Worm (Caenorhabditis elegans) whole organism, L4 larva: ENCODE results near the gene C15H9.2.

Experiments
- F49E8.2 ChIP-seq: sonication (generic microtip); optimal IDR thresholded peaks from 2 replicates; lab custom pipeline; 2016; ENCODE audit warnings: missing compliant biosample characterization, mild to moderate bottlenecking, missing genetic modification characterization, borderline replicate concordance
- aha-1 ChIP-seq: fragments of 150-350 bp; peaks from one replicate; lab custom pipeline; 2014; ENCODE audit warnings: missing biosample characterization, missing genetic modification characterization
- ceh-20 ChIP-seq: fragments of 200-800 bp; sonication (Bioruptor generic); IDR thresholded peaks from 2 replicates; pipeline ENCODE4 v1.3.6; 2022; ENCODE audit warnings: missing genetic modification reagents, missing genetic modification characterization, missing compliant biosample characterization
- ceh-32 ChIP-seq: sonication (generic microtip); optimal IDR thresholded peaks from 2 replicates; lab custom pipeline; 2016; ENCODE audit warnings: mild to moderate bottlenecking, missing genetic modification characterization, missing compliant biosample characterization; ENCODE audit not compliant: poor library complexity
- daf-16 ChIP-seq, 3 experiments: sonication (generic microtip); optimal IDR thresholded peaks; 2 replicates each; lab custom pipeline; 2016 to 2017; ENCODE audit warnings: missing genetic modification characterization in 3 of 3, missing genetic modification reagents in 3 of 3, mild to moderate bottlenecking in 2 of 3, missing compliant biosample characterization in 2 of 3, missing biosample characterization in 1 of 3, moderate library complexity in 1 of 3
- daf-8 ChIP-seq: fragments of 200-800 bp; sonication (Bioruptor generic); IDR thresholded peaks from 2 replicates; pipeline ENCODE4 v1.3.6; 2022; ENCODE audit warnings: missing genetic modification characterization, missing compliant biosample characterization
- dmd-6 ChIP-seq: fragments of 200-800 bp; sonication (Bioruptor generic); IDR thresholded peaks from 2 replicates; pipeline ENCODE4 v1.3.6; 2022; ENCODE audit warnings: missing genetic modification reagents, missing genetic modification characterization, missing compliant biosample characterization
- dpl-1 ChIP-seq: fragments of 150-350 bp; optimal IDR thresholded peaks from 2 replicates; lab custom pipeline; 2014; ENCODE audit warnings: missing biosample characterization, missing genetic modification reagents, missing genetic modification characterization
- dve-1 ChIP-seq: sonication (generic microtip); optimal IDR thresholded peaks from 2 replicates; lab custom pipeline; 2017; ENCODE audit warnings: antibody characterized with exemption, mild to moderate bottlenecking, missing genetic modification characterization, missing compliant biosample characterization; ENCODE audit not compliant: insufficient read depth
- fkh-10 ChIP-seq: fragments of 150-350 bp; optimal IDR thresholded peaks from 2 replicates; lab custom pipeline; 2014; ENCODE audit warnings: missing biosample characterization, missing genetic modification reagents, missing genetic modification characterization
- hlh-11 ChIP-seq: fragments of 200-800 bp; sonication (Bioruptor generic); optimal IDR thresholded peaks from 2 replicates; lab custom pipeline; 2018; ENCODE audit warnings: mild to moderate bottlenecking, missing genetic modification characterization, missing compliant biosample characterization
- lin-1 ChIP-seq: fragments of 200-800 bp; sonication (Bioruptor generic); IDR thresholded peaks from 2 replicates; pipeline ENCODE4 v1.3.6; 2022; ENCODE audit warnings: missing genetic modification reagents, missing genetic modification characterization, missing compliant biosample characterization
- lin-38 ChIP-seq: fragments of 200-800 bp; sonication (Bioruptor generic); IDR thresholded peaks from 2 replicates; pipeline ENCODE4 v1.3.6; 2022; ENCODE audit warnings: missing genetic modification reagents, missing genetic modification characterization, missing compliant biosample characterization
- mes-2 ChIP-seq: sonication (generic microtip); optimal IDR thresholded peaks from 2 replicates; lab custom pipeline; 2016; ENCODE audit warnings: missing genotype, mild to moderate bottlenecking, missing genetic modification characterization, missing compliant biosample characterization; ENCODE audit not compliant: poor library complexity, severe bottlenecking
- nhr-28 ChIP-seq: fragments of 150-350 bp; optimal IDR thresholded peaks from 2 replicates; lab custom pipeline; 2014; ENCODE audit warnings: missing biosample characterization, missing genetic modification characterization
- nhr-41 ChIP-seq: fragments of 200-800 bp; sonication (Bioruptor generic); IDR thresholded peaks from 2 replicates; pipeline ENCODE4 v1.3.6; 2022; ENCODE audit warnings: missing genetic modification reagents, missing genetic modification characterization, missing compliant biosample characterization
- nhr-77 ChIP-seq: fragments of 150-350 bp; optimal IDR thresholded peaks from 2 replicates; lab custom pipeline; 2014; ENCODE audit warnings: missing biosample characterization, missing genetic modification characterization
- pha-4 ChIP-seq, 2 experiments: fragments of 150-350 bp in 1 of 2; fragments of 200-800 bp in 1 of 2; sonication (Bioruptor generic) in 1 of 2; IDR thresholded peaks in 1 of 2; optimal IDR thresholded peaks in 1 of 2; 2 replicates each; pipeline versions ENCODE4 v1.3.6 to Lab custom; 2014 to 2022; ENCODE audit warnings: missing genetic modification characterization in 2 of 2, missing genetic modification reagents in 2 of 2, missing biosample characterization in 1 of 2, missing compliant biosample characterization in 1 of 2
- php-3 ChIP-seq: fragments of 200-800 bp; sonication (Bioruptor generic); IDR thresholded peaks from 2 replicates; pipeline ENCODE4 v1.3.6; 2022; ENCODE audit warnings: missing genetic modification reagents, missing genetic modification characterization, missing compliant biosample characterization
- pqm-1 ChIP-seq: sonication (generic microtip); optimal IDR thresholded peaks from 2 replicates; lab custom pipeline; 2017; ENCODE audit warnings: missing biosample characterization, missing genetic modification characterization
- snpc-1.2 ChIP-seq: fragments of 200-800 bp; sonication (Bioruptor generic); IDR thresholded peaks from 2 replicates; pipeline ENCODE4 v1.3.6; 2022; ENCODE audit warnings: missing genetic modification reagents, missing genetic modification characterization, missing compliant biosample characterization
- snpc-4 ChIP-seq: fragments of 150-350 bp; optimal IDR thresholded peaks from 2 replicates; lab custom pipeline; 2014; ENCODE audit warnings: missing biosample characterization, missing genetic modification characterization
- spr-3 ChIP-seq: fragments of 200-800 bp; sonication (Bioruptor generic); optimal IDR thresholded peaks from 2 replicates; lab custom pipeline; 2018; ENCODE audit warnings: mild to moderate bottlenecking, missing genetic modification characterization, missing compliant biosample characterization
- unc-130 ChIP-seq: sonication (generic microtip); optimal IDR thresholded peaks from 2 replicates; lab custom pipeline; 2016; ENCODE audit warnings: missing genetic modification reagents, missing genetic modification characterization, missing compliant biosample characterization
- unc-62 ChIP-seq, 3 experiments: fragments of 150-350 bp in 1 of 3; sonication (generic microtip); optimal IDR thresholded peaks in 2 of 3; peaks in 1 of 3; 1 replicate in 1 of 3; 2 replicates in 2 of 3; lab custom pipeline; 2014 to 2017; ENCODE audit warnings: missing biosample characterization in 3 of 3, missing genetic modification characterization in 3 of 3, missing genetic modification reagents in 3 of 3, missing genotype in 1 of 3
- zag-1 ChIP-seq: fragments of 150-350 bp; optimal IDR thresholded peaks from 2 replicates; lab custom pipeline; 2014; ENCODE audit warnings: missing biosample characterization, missing genetic modification characterization

Gene C15H9.2

DNA sequence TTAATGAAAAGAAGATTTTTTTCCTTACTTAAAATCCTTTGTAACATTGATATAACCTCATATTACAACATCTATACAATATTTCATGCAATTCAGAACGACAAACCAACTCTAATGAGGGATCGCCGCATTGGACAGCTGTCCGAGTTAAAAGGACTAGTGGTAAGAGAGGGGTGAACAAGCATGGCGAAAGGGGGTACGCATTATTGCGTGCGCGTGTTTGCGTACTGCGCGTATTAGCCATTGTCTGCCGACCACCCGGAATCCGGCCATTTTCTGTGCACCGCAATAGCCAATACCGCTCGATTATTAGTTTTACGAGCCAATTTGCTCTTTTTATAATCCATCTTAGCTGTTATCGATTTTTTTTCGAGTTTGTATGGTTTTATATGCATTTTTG is 20.8 kb upstream of the C15H9.2 start, which contains the start of gene C15H9.4 (continued):
- TF ChIP-seq fkh-10 = no peak

DNA sequence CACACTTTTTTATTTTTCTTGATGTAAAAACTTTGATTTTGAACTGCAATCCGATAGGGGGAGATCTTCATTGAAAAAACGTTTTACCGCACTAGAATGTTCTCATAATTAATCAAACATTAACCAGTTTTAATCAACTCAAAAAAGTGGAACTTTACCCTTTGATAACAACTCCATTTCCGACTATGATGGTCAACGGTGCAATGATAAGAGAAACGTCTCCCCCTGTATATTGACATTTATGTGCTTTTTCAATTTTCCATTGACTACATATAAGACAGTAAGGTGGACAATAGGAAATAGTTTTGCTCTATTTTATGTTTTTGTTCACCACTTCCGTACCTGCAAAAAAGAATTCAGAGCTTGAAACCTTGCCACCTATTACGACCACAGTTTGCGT is 19.9 kb upstream of the C15H9.2 start:
- TF ChIP-seq nhr-77 (tag; lab: Kevin White, UChicago) (peak; percentile 52), nhr-28 (tag; lab: Kevin White, UChicago) (peak; percentile 90), unc-130 (no peak), mes-2 (peak; percentile 50), aha-1 (tag; lab: Kevin White, UChicago) (peak; percentile 13), php-3 (GFP tag; lab: Robert Waterston, UW) (peak; percentile 51; the same call in 1 of the 2 replicates), dve-1 (tag; lab: Kevin White, UChicago) (peak; percentile 57), spr-3 (GFP tag; lab: Kevin White, UChicago) (no peak), dmd-6 (GFP tag; lab: Robert Waterston, UW) (peak; percentile 67), lin-38 (no peak), daf-16 (GFP tag; optimal IDR thresholded peaks at IDR 0.05; lab: Kevin White, UChicago) (no peak), daf-16 (tag; optimal IDR thresholded peaks at IDR 0.05; lab: Kevin White, UChicago) (peak; percentile 84), pqm-1 (tag; lab: Kevin White, UChicago) (peak; percentile 96), lin-1 (0 out of 2 replicates have a peak, but pooled peaks have one; percentile 38), nhr-41 (GFP tag; lab: Robert Waterston, UW) (peak; percentile 19; the same call in 1 of the 2 replicates), snpc-4 (no peak), hlh-11 (tag; lab: Kevin White, UChicago) (peak; percentile 49)

DNA sequence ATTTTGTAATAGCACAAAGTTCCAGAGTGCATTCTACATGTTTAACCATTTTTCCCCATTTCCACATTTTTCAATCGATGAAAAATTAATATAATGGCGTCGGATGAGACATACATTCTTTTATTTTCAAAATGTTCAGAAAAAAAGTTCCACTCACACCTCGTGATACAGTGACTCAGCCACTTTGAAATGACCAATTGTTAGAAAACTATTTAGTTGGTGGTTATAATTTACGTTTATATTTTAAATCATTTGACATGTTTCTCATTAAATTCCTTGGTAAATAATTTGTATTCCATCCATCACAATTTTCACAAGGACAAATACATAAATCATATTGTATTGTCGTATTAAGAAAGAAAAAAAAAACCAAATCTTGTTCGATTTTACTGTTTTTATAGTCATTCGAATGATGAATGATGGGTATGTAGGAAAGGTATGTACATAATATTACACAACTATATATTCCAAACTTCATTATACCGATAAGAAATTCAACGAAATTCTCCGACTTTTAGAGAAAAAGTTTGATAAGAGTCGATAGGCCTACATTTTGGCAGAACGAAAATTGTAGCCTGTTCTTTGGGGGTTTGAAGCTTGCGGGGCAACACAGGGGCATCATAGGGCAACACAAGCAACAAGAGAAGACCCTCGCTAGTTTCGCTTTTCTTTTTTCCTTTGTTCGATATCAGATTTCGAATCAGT is 17.8 kb upstream of the C15H9.2 start:
- TF ChIP-seq nhr-28 (tag; lab: Kevin White, UChicago) = peak; percentile 65
- TF ChIP-seq snpc-1.2 = no peak
- TF ChIP-seq unc-62 (GFP tag; optimal IDR thresholded peaks at IDR 0.05 in 1 of 2; lab: Kevin White, UChicago) = peak in 1 of 2 experiments; percentile 13
- TF ChIP-seq unc-62 (tag; optimal IDR thresholded peaks at IDR 0.05; lab: Kevin White, UChicago) = no peak
- TF ChIP-seq F49E8.2 = no peak
- TF ChIP-seq dpl-1 = no peak
- peak; percentile 13 for TF ChIP-seq hlh-11 (tag; lab: Kevin White, UChicago)
- TF ChIP-seq aha-1 (tag; lab: Kevin White, UChicago) = peak; percentile 93
- peak; percentile 66; the same call in 1 of the 2 replicates for TF ChIP-seq php-3 (GFP tag; lab: Robert Waterston, UW)
- TF ChIP-seq daf-16 (GFP tag; optimal IDR thresholded peaks at IDR 0.05; lab: Kevin White, UChicago) = no peak
- peak; percentile 22 for TF ChIP-seq daf-16 (tag; optimal IDR thresholded peaks at IDR 0.05; lab: Kevin White, UChicago)
- peak; percentile 21 for TF ChIP-seq dve-1 (tag; lab: Kevin White, UChicago)
- peak; percentile 40; the same call in 1 of the 2 replicates for TF ChIP-seq dmd-6 (GFP tag; lab: Robert Waterston, UW)

DNA sequence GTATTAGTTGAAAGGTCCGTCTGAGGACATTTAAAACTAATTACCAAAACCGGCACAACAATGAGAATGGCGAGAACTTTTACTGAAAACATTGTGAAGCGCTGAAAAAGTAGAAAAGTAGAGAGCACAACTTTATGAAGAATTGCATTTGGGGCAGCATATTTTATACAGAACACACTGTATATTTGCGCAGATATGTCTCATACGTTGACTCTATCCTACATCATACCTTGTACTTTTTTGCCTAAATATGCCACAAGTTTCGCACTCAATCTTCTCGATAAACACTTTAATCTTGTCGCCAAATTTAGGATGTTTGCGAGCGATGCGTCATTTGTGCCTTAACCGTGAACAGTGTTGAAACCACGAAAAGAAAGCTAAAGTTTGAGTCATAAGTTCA is 15.0 kb upstream of the C15H9.2 start, which contains the start of gene C15H9.11:
Gene C15H9.11, minus strand, starts transcription at position 101 of the 400 bp plus-strand sequence.
- TF ChIP-seq zag-1 (tag; lab: Kevin White, UChicago) (no peak), pha-4 (GFP tag; IDR thresholded peaks at IDR 0.05; lab: Robert Waterston, UW) (no peak), pha-4 (tag; optimal IDR thresholded peaks at IDR 0.05; lab: Kevin White, UChicago) (no peak), ceh-20 (GFP tag; lab: Robert Waterston, UW) (no peak)

DNA sequence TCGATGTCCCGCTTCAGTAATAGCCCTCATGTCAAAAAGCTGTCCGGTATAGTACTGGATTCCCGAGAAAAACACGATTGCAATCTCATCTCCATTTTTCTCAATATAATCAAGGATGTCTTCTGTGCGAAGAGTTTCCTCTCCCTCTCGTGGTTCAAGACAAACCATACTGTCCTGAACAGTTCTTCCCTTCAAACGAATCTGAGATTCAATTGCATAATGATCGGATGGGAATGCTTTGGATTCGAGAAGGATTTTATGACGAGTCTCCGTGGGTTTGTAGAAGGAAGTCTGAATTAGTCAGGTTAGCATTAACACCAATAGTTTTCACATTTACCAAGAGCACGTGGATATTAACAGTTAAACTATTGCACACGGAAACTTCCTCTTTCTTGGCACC is 10.4 kb upstream of the C15H9.2 start:
- peak in 1 of 2 experiments; percentile 93 for TF ChIP-seq unc-62 (GFP tag; optimal IDR thresholded peaks at IDR 0.05 in 1 of 2; lab: Kevin White, UChicago)
- TF ChIP-seq unc-62 (tag; optimal IDR thresholded peaks at IDR 0.05; lab: Kevin White, UChicago) = no peak
- TF ChIP-seq daf-8 (GFP tag; lab: Robert Waterston, UW) = no peak
- TF ChIP-seq aha-1 (tag; lab: Kevin White, UChicago) = peak; percentile 31
- no peak for TF ChIP-seq ceh-32 (tag; lab: Kevin White, UChicago)
